Fruit fly (Drosophila melanogaster): ENCODE data around the gene CG43354.

Gene CG43354

dm6 chr2L:18285620-18286019 is 23.6 kb downstream of the CG43354 start, which contains the start of gene CG31787:
Gene CG31787, minus strand, starts transcription at chr2L:18285720.
- TF ChIP-seq Sox102F (GFP tag; optimal IDR thresholded peaks at IDR 0.05), result no peak
- no peak for TF ChIP-seq CG3919 (GFP tag; optimal IDR thresholded peaks at IDR 0.05)
- TF ChIP-seq CG8319 (GFP tag; optimal IDR thresholded peaks at IDR 0.05), result no peak
- no peak for TF ChIP-seq CG11902 (GFP tag; optimal IDR thresholded peaks at IDR 0.05)
- no peak for TF ChIP-seq spab (GFP tag; optimal IDR thresholded peaks at IDR 0.05)
- TF ChIP-seq Met (GFP tag; optimal IDR thresholded peaks at IDR 0.05), result no peak
- TF ChIP-seq CG8119 (GFP tag; IDR thresholded peaks at IDR 0.05), result no peak

- TF ChIP-seq Met (GFP tag; optimal IDR thresholded peaks at IDR 0.05) (no peak), CG16779 (tag; optimal IDR thresholded peaks at IDR 0.05) (no peak), acj6 (GFP tag; optimal IDR thresholded peaks at IDR 0.05) (no peak), Hr38 (GFP tag; optimal IDR thresholded peaks at IDR 0.05) (no peak), Sox15 (GFP tag; optimal IDR thresholded peaks at IDR 0.05) (no peak), dsx (GFP tag; optimal IDR thresholded peaks at IDR 0.05; ENCODE audit: poor library complexity, severe bottlenecking) (no peak), CG3919 (GFP tag; optimal IDR thresholded peaks at IDR 0.05) (no peak), Eip75B (GFP tag; optimal IDR thresholded peaks at IDR 0.05) (no peak), OdsH (GFP tag; optimal IDR thresholded peaks at IDR 0.05) (no peak), CG6808 (GFP tag; optimal IDR thresholded peaks at IDR 0.05) (no peak), CG34406 (GFP tag; optimal IDR thresholded peaks at IDR 0.05) (no peak), svp (GFP tag) (no peak), CG32006 (GFP tag; optimal IDR thresholded peaks at IDR 0.05) (no peak), CG4318 (GFP tag; optimal IDR thresholded peaks at IDR 0.05) (no peak), spab (GFP tag; optimal IDR thresholded peaks at IDR 0.05) (no peak)
These were observed 24.9 kb downstream of the CG43354 start for dm6 chr2L:18284150-18284842.

DNA sequence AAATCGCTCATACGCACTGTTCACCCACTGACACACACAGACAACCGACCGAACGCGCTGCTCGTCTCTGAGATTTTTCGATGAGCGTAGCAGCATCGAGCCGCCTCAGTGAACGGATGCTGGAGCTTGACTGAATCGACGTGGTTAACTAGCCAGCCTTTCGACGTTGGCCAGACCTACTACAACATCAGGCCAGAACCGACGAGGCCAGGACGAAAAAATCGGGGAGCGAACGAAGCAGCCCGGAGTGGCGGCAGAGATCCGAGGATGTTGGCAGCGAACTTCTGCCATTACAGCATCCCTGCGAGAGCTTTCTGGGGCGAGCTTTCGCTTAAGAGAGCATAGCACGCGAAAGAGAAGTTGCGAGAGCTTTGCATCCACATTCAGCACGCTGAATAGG is 33.6 kb downstream of the CG43354 start, which contains the start of gene CG42750:
CG42750 (minus strand) TSS at position 108 of the 400 bp plus-strand sequence.
- TF ChIP-seq fkh (GFP tag; optimal IDR thresholded peaks at IDR 0.05) (no peak), CG11902 (GFP tag; optimal IDR thresholded peaks at IDR 0.05) (no peak), lz (GFP tag; optimal IDR thresholded peaks at IDR 0.05) (no peak), CG8119 (GFP tag; IDR thresholded peaks at IDR 0.05) (no peak), CG15336 (GFP tag; IDR thresholded peaks at IDR 0.05) (no peak), CG34406 (GFP tag; optimal IDR thresholded peaks at IDR 0.05) (no peak), Sox14 (GFP tag; optimal IDR thresholded peaks at IDR 0.05) (no peak), Gug (GFP tag; IDR thresholded peaks at IDR 0.05) (no peak), dac (GFP tag; optimal IDR thresholded peaks at IDR 0.05) (no peak), Smox (GFP tag; optimal IDR thresholded peaks at IDR 0.05) (no peak), acj6 (GFP tag; optimal IDR thresholded peaks at IDR 0.05) (no peak)

dm6 chr2L:18267815-18268214 is 41.4 kb downstream of the CG43354 start:
- TF ChIP-seq CG1621 (tag; optimal IDR thresholded peaks at IDR 0.05) (no peak), CG6163 (GFP tag; IDR thresholded peaks at IDR 0.05) (no peak)

Data from whole organism, prepupa.